Worm (Caenorhabditis elegans) whole organism, L1 larva: Measurements from ENCODE around the gene C03B1.7.

Source experiments
- C04F5.9 ChIP-seq: sonication (generic microtip); optimal IDR thresholded peaks from 2 replicates; lab custom pipeline; 2016; ENCODE audit warnings: missing genetic modification characterization, missing compliant biosample characterization
- F16B12.6 ChIP-seq: fragments of 150-350 bp; optimal IDR thresholded peaks from 2 replicates; lab custom pipeline; 2014; ENCODE audit warnings: missing biosample characterization, missing genetic modification characterization
- aly-2 ChIP-seq: fragments of 150-350 bp; optimal IDR thresholded peaks from 2 replicates; lab custom pipeline; 2014; ENCODE audit warnings: missing biosample characterization, missing genetic modification characterization
- ceh-8 ChIP-seq: fragments of 200-800 bp; sonication (Bioruptor generic); optimal IDR thresholded peaks from 2 replicates; lab custom pipeline; 2018; ENCODE audit warnings: mild to moderate bottlenecking, missing genetic modification characterization, moderate library complexity, missing compliant biosample characterization
- ceh-82 ChIP-seq, 3 experiments: fragments of 150-350 bp in 1 of 3; sonication (generic microtip) in 2 of 3; optimal IDR thresholded peaks; 2 replicates each; lab custom pipeline; 2014 to 2017; ENCODE audit warnings: missing biosample characterization in 3 of 3, missing genetic modification characterization in 3 of 3
- dsc-1 ChIP-seq: sonication (generic microtip); optimal IDR thresholded peaks from 2 replicates; lab custom pipeline; 2016; ENCODE audit warnings: mild to moderate bottlenecking, missing genetic modification characterization, missing compliant biosample characterization
- efl-1 ChIP-seq, 4 experiments: fragments of 150-350 bp; optimal IDR thresholded peaks in 3 of 4; peaks in 1 of 4; 1 replicate in 1 of 4; 2 replicates in 3 of 4; lab custom pipeline; 2014; ENCODE audit warnings: missing biosample characterization in 2 of 4, missing genetic modification characterization in 2 of 4, missing genetic modification reagents in 2 of 4
- efl-3 ChIP-seq: fragments of 200-800 bp; sonication (Bioruptor generic); optimal IDR thresholded peaks from 2 replicates; lab custom pipeline; 2018; ENCODE audit warnings: mild to moderate bottlenecking, missing genetic modification characterization, missing compliant biosample characterization
- elt-2 ChIP-seq: sonication (generic microtip); optimal IDR thresholded peaks from 2 replicates; lab custom pipeline; 2016; ENCODE audit warnings: missing genetic modification characterization, mild to moderate bottlenecking, inconsistent platforms, missing compliant biosample characterization, missing genetic modification reagents
- elt-3 ChIP-seq, 6 experiments: fragments of 150-350 bp in 1 of 6; sonication (generic microtip); optimal IDR thresholded peaks; 2 replicates each; lab custom pipeline; 2017 to 2018; ENCODE audit warnings: missing biosample characterization in 6 of 6, missing genetic modification characterization in 6 of 6, inconsistent platforms in 1 of 6
- ets-5 ChIP-seq: fragments of 200-800 bp; sonication (Bioruptor generic); IDR thresholded peaks from 2 replicates; pipeline ENCODE4 v1.3.6; 2022; ENCODE audit warnings: missing genetic modification characterization, missing compliant biosample characterization
- fkh-8 ChIP-seq: sonication (generic microtip); optimal IDR thresholded peaks from 2 replicates; lab custom pipeline; 2016; ENCODE audit warnings: mild to moderate bottlenecking, missing genetic modification characterization, missing compliant biosample characterization
- grh-1 ChIP-seq: fragments of 200-800 bp; sonication (Bioruptor generic); IDR thresholded peaks from 2 replicates; pipeline ENCODE4 v1.3.6; 2022; ENCODE audit warnings: missing genetic modification reagents, missing genetic modification characterization, missing compliant biosample characterization
- hlh-4 ChIP-seq: sonication (generic microtip); optimal IDR thresholded peaks from 2 replicates; lab custom pipeline; 2016; ENCODE audit warnings: mild to moderate bottlenecking, missing genetic modification characterization, missing compliant biosample characterization
- hpl-2 ChIP-seq: fragments of 150-350 bp; optimal IDR thresholded peaks from 2 replicates; lab custom pipeline; 2014; ENCODE audit warnings: missing biosample characterization, missing genetic modification reagents, missing genetic modification characterization
- jun-1 ChIP-seq: fragments of 150-350 bp; optimal IDR thresholded peaks from 2 replicates; lab custom pipeline; 2014; ENCODE audit warnings: missing biosample characterization, missing genetic modification reagents, missing genetic modification characterization
- lin-35 ChIP-seq, 2 experiments: fragments of 150-350 bp; optimal IDR thresholded peaks; 2 replicates each; lab custom pipeline; 2014; ENCODE audit warnings: missing biosample characterization in 2 of 2, missing genetic modification characterization in 2 of 2, missing genetic modification reagents in 2 of 2
- lir-3 ChIP-seq: sonication (generic microtip); optimal IDR thresholded peaks from 2 replicates; lab custom pipeline; 2016; ENCODE audit warnings: mild to moderate bottlenecking, missing genetic modification characterization, moderate library complexity, missing compliant biosample characterization; ENCODE audit not compliant: poor library complexity
- lsy-2 ChIP-seq, 2 experiments: fragments of 150-350 bp; optimal IDR thresholded peaks; 2 replicates each; lab custom pipeline; 2014; ENCODE audit warnings: missing biosample characterization in 2 of 2, missing genetic modification characterization in 2 of 2
- mab-9 ChIP-seq: fragments of 200-800 bp; sonication (Bioruptor generic); IDR thresholded peaks from 2 replicates; pipeline ENCODE4 v1.3.6; 2022; ENCODE audit warnings: missing genetic modification reagents, missing genetic modification characterization, missing compliant biosample characterization
- mef-2 ChIP-seq: fragments of 150-350 bp; optimal IDR thresholded peaks from 2 replicates; lab custom pipeline; 2014; ENCODE audit warnings: missing biosample characterization, missing genetic modification characterization
- mep-1 ChIP-seq: fragments of 150-350 bp; optimal IDR thresholded peaks from 2 replicates; lab custom pipeline; 2014; ENCODE audit warnings: missing biosample characterization, missing genetic modification characterization
- nhr-11 ChIP-seq: fragments of 150-350 bp; optimal IDR thresholded peaks from 2 replicates; lab custom pipeline; 2014; ENCODE audit warnings: missing biosample characterization, missing genetic modification characterization
- nhr-12 ChIP-seq: sonication (generic microtip); optimal IDR thresholded peaks from 2 replicates; lab custom pipeline; 2017; ENCODE audit warnings: missing biosample characterization, missing genetic modification characterization
- nhr-20 ChIP-seq: sonication (generic microtip); optimal IDR thresholded peaks from 2 replicates; lab custom pipeline; 2016; ENCODE audit warnings: mild to moderate bottlenecking, missing genetic modification characterization, missing compliant biosample characterization
- nhr-47 ChIP-seq: sonication (generic microtip); optimal IDR thresholded peaks from 2 replicates; lab custom pipeline; 2016; ENCODE audit warnings: mild to moderate bottlenecking, missing genetic modification characterization, moderate library complexity, missing compliant biosample characterization
- nhr-71 ChIP-seq: sonication (generic microtip); optimal IDR thresholded peaks from 2 replicates; lab custom pipeline; 2016; ENCODE audit warnings: mild to moderate bottlenecking, missing genetic modification characterization, moderate library complexity, missing compliant biosample characterization
- nhr-77 ChIP-seq: fragments of 150-350 bp; optimal IDR thresholded peaks from 2 replicates; lab custom pipeline; 2014; ENCODE audit warnings: missing biosample characterization, missing genetic modification characterization
- nhr-84 ChIP-seq: sonication (generic microtip); optimal IDR thresholded peaks from 2 replicates; lab custom pipeline; 2017; ENCODE audit warnings: missing biosample characterization, missing genetic modification characterization
- nhr-90 ChIP-seq: sonication (generic microtip); optimal IDR thresholded peaks from 2 replicates; lab custom pipeline; 2016; ENCODE audit warnings: mild to moderate bottlenecking, missing genetic modification characterization, missing compliant biosample characterization; ENCODE audit not compliant: poor library complexity
- pax-3 ChIP-seq: fragments of 200-800 bp; sonication (Bioruptor generic); optimal IDR thresholded peaks from 2 replicates; lab custom pipeline; 2018; ENCODE audit warnings: mild to moderate bottlenecking, missing genetic modification characterization, moderate library complexity, missing compliant biosample characterization
- pqm-1 ChIP-seq: sonication (generic microtip); optimal IDR thresholded peaks from 3 replicates; lab custom pipeline; 2017; ENCODE audit warnings: missing biosample characterization, missing genetic modification characterization
- rnt-1 ChIP-seq: sonication (generic microtip); optimal IDR thresholded peaks from 2 replicates; lab custom pipeline; 2016; ENCODE audit warnings: mild to moderate bottlenecking, missing genetic modification characterization, moderate library complexity, missing compliant biosample characterization
- snpc-4 ChIP-seq: fragments of 150-350 bp; optimal IDR thresholded peaks from 2 replicates; lab custom pipeline; 2014; ENCODE audit warnings: missing biosample characterization, missing genetic modification characterization
- snu-23 ChIP-seq: sonication (generic microtip); optimal IDR thresholded peaks from 2 replicates; lab custom pipeline; 2016; ENCODE audit warnings: missing genetic modification characterization, missing compliant biosample characterization
- sox-4 ChIP-seq: sonication (generic microtip); optimal IDR thresholded peaks from 2 replicates; lab custom pipeline; 2016; ENCODE audit warnings: missing genetic modification characterization, missing compliant biosample characterization
- swsn-7 ChIP-seq: sonication (generic microtip); optimal IDR thresholded peaks from 2 replicates; lab custom pipeline; 2016; ENCODE audit warnings: missing genetic modification characterization, missing compliant biosample characterization
- tlp-1 ChIP-seq: fragments of 150-350 bp; optimal IDR thresholded peaks from 2 replicates; lab custom pipeline; 2014; ENCODE audit warnings: missing biosample characterization, missing genetic modification characterization
- unc-130 ChIP-seq: fragments of 150-350 bp; optimal IDR thresholded peaks from 2 replicates; lab custom pipeline; 2017; ENCODE audit warnings: missing biosample characterization, missing genetic modification characterization, inconsistent platforms
- unc-62 ChIP-seq: fragments of 150-350 bp; optimal IDR thresholded peaks from 2 replicates; lab custom pipeline; 2014; ENCODE audit warnings: missing biosample characterization, missing genetic modification reagents, missing genetic modification characterization
- unc-86 ChIP-seq: sonication (generic microtip); optimal IDR thresholded peaks from 2 replicates; lab custom pipeline; 2016; ENCODE audit warnings: missing genetic modification characterization, missing compliant biosample characterization
- unc-98 ChIP-seq: fragments of 200-800 bp; sonication (Bioruptor generic); IDR thresholded peaks from 2 replicates; pipeline ENCODE4 v1.3.6; 2022; ENCODE audit warnings: missing genetic modification characterization, missing compliant biosample characterization
- xbp-1 ChIP-seq: sonication (generic microtip); optimal IDR thresholded peaks from 2 replicates; lab custom pipeline; 2016; ENCODE audit warnings: missing genetic modification characterization, missing compliant biosample characterization

The C03B1.7 gene

ce11 chrX:6338446-6338845 lies 3.2 kb upstream of the C03B1.7 start:
- TF ChIP-seq efl-3 (GFP tag; lab: Kevin White, UChicago), result no peak
- peak; percentile 38 for TF ChIP-seq nhr-90 (tag; lab: Kevin White, UChicago)
- peak; percentile 41 for TF ChIP-seq nhr-20 (tag; lab: Kevin White, UChicago)
- peak in 1 of 2 experiments; percentile 45 for TF ChIP-seq lin-35 (GFP tag; optimal IDR thresholded peaks at IDR 0.05; lab: Kevin White, UChicago)
- TF ChIP-seq efl-1 (optimal IDR thresholded peaks at IDR 0.05; lab: Kevin White, UChicago), result no peak
- TF ChIP-seq efl-1 (GFP tag; optimal IDR thresholded peaks at IDR 0.05 in 1 of 2; lab: Kevin White, UChicago), result peak in 1 of 2 experiments; percentile 38
- TF ChIP-seq pqm-1 (tag; lab: Kevin White, UChicago), result peak; percentile 20
- no peak for TF ChIP-seq hpl-2 (GFP tag; lab: Kevin White, UChicago)
- peak; percentile 15 for TF ChIP-seq nhr-71 (tag; lab: Kevin White, UChicago)
- TF ChIP-seq unc-86 (tag; lab: Kevin White, UChicago), result no peak
- TF ChIP-seq elt-2 (tag; lab: Kevin White, UChicago), result peak; percentile 95
- TF ChIP-seq xbp-1 (tag; lab: Kevin White, UChicago), result no peak
- TF ChIP-seq tlp-1, result peak; percentile 15
- no peak for TF ChIP-seq mef-2 (tag; lab: Kevin White, UChicago)

ce11 chrX:6345785-6346184 lies 4.2 kb downstream of the C03B1.7 start:
- no peak for TF ChIP-seq C04F5.9 (tag; lab: Kevin White, UChicago)
- TF ChIP-seq, all 84 proteins: peak for 0

- no peak for TF ChIP-seq unc-130 (tag; lab: Kevin White, UChicago)
- no peak for TF ChIP-seq mab-9 (GFP tag; lab: Robert Waterston, UW)
- TF ChIP-seq nhr-11 (tag; lab: Kevin White, UChicago), result no peak
- no peak for TF ChIP-seq pax-3
- no peak for TF ChIP-seq efl-3 (GFP tag; lab: Kevin White, UChicago)
- no peak for TF ChIP-seq nhr-90 (tag; lab: Kevin White, UChicago)
- TF ChIP-seq nhr-12, result no peak
- no peak for TF ChIP-seq ets-5 (GFP tag; lab: Robert Waterston, UW)
Measured at ce11 chrX:6347013-6347412, 5.4 kb downstream of the C03B1.7 start, which contains the start of gene C03B1.9. C03B1.9 (minus strand) TSS chrX:6347113.

ce11 chrX:6350016-6350415 lies 8.4 kb downstream of the C03B1.7 start, which contains the start of gene C03B1.6:
C03B1.6 (plus strand) TSS chrX:6350316.
- peak; percentile 7 for TF ChIP-seq dsc-1 (tag; lab: Kevin White, UChicago)
- no peak for TF ChIP-seq nhr-84
- TF ChIP-seq grh-1 (GFP tag; lab: Robert Waterston, UW), result no peak

ce11 chrX:6353763-6354162 lies 12.2 kb downstream of the C03B1.7 start:
- TF ChIP-seq lir-3, result no peak
- no peak for TF ChIP-seq ceh-82 (tag; optimal IDR thresholded peaks at IDR 0.05; lab: Kevin White, UChicago)
- no peak for TF ChIP-seq mef-2 (tag; lab: Kevin White, UChicago)
- TF ChIP-seq unc-62 (GFP tag; lab: Kevin White, UChicago), result no peak
- TF ChIP-seq nhr-90 (tag; lab: Kevin White, UChicago), result no peak
- no peak for TF ChIP-seq efl-3 (GFP tag; lab: Kevin White, UChicago)
- TF ChIP-seq tlp-1, result no peak
- no peak for TF ChIP-seq nhr-47
- no peak for TF ChIP-seq nhr-12
- TF ChIP-seq ceh-8 (GFP tag; lab: Kevin White, UChicago), result peak; percentile 60
- no peak for TF ChIP-seq elt-3 (tag; optimal IDR thresholded peaks at IDR 0.05; lab: Kevin White, UChicago)
- no peak for TF ChIP-seq nhr-11 (tag; lab: Kevin White, UChicago)
- no peak for TF ChIP-seq snpc-4 (tag; lab: Kevin White, UChicago)
- TF ChIP-seq rnt-1 (tag; lab: Kevin White, UChicago), result no peak
- TF ChIP-seq F16B12.6 (tag; lab: Kevin White, UChicago), result no peak
- TF ChIP-seq fkh-8 (tag; lab: Kevin White, UChicago), result peak; percentile 78
- TF ChIP-seq lin-35 (GFP tag; optimal IDR thresholded peaks at IDR 0.05; lab: Kevin White, UChicago), result no peak
- no peak for TF ChIP-seq jun-1 (tag; lab: Kevin White, UChicago)
- no peak for TF ChIP-seq lsy-2 (tag; optimal IDR thresholded peaks at IDR 0.05; lab: Kevin White, UChicago)
- no peak for TF ChIP-seq dsc-1 (tag; lab: Kevin White, UChicago)
- TF ChIP-seq mep-1 (tag; lab: Kevin White, UChicago), result no peak
- TF ChIP-seq unc-98 (GFP tag; lab: Robert Waterston, UW), result no peak
- TF ChIP-seq unc-130 (tag; lab: Kevin White, UChicago), result no peak
- TF ChIP-seq aly-2 (tag; lab: Kevin White, UChicago), result no peak
- TF ChIP-seq hlh-4 (tag; lab: Kevin White, UChicago), result no peak
- no peak for TF ChIP-seq nhr-77
- peak; percentile 51 for TF ChIP-seq nhr-71 (tag; lab: Kevin White, UChicago)
- TF ChIP-seq swsn-7 (tag; lab: Kevin White, UChicago), result no peak
- no peak for TF ChIP-seq snu-23 (GFP tag; lab: Kevin White, UChicago)
- no peak for TF ChIP-seq C04F5.9 (tag; lab: Kevin White, UChicago)
- peak; percentile 43 for TF ChIP-seq sox-4 (tag; lab: Kevin White, UChicago)
